Worm (Caenorhabditis elegans) whole organism, young adult: Measurements from ENCODE around the gene clec-145.

ENCODE experiments used
- F22D6.2 ChIP-seq: sonication (generic microtip); optimal IDR thresholded peaks from 2 replicates; lab custom pipeline; 2016; ENCODE audit warnings: mild to moderate bottlenecking, missing genetic modification characterization, missing compliant biosample characterization
- F23B12.7 ChIP-seq: sonication (generic microtip); optimal IDR thresholded peaks from 2 replicates; lab custom pipeline; 2017; ENCODE audit warnings: missing genetic modification characterization, mild to moderate bottlenecking, missing compliant biosample characterization, antibody characterized with exemption, moderate library complexity; ENCODE audit not compliant: insufficient read depth
- F37B4.10 ChIP-seq: fragments of 200-800 bp; sonication (Bioruptor generic); IDR thresholded peaks from 2 replicates; pipeline ENCODE4 v1.3.6; 2022; ENCODE audit warnings: missing genetic modification characterization, missing compliant biosample characterization
- T07F8.4 ChIP-seq: sonication (generic microtip); optimal IDR thresholded peaks from 2 replicates; lab custom pipeline; 2016; ENCODE audit warnings: mild to moderate bottlenecking, missing genetic modification characterization, moderate library complexity, missing compliant biosample characterization
- T26A5.8 ChIP-seq: sonication (generic microtip); optimal IDR thresholded peaks from 2 replicates; lab custom pipeline; 2016; ENCODE audit warnings: missing genetic modification characterization, missing compliant biosample characterization
- Y53F4B.3 ChIP-seq: fragments of 200-800 bp; sonication (Bioruptor generic); IDR thresholded peaks from 2 replicates; pipeline ENCODE4 v1.3.6; 2022; ENCODE audit warnings: missing genetic modification reagents, missing genetic modification characterization, missing compliant biosample characterization
- ZK185.1 ChIP-seq: sonication (generic microtip); optimal IDR thresholded peaks from 2 replicates; lab custom pipeline; 2016; ENCODE audit warnings: mild to moderate bottlenecking, missing genetic modification characterization, missing compliant biosample characterization; ENCODE audit not compliant: poor library complexity, severe bottlenecking
- atf-7 ChIP-seq: sonication (generic microtip); optimal IDR thresholded peaks from 2 replicates; lab custom pipeline; 2017; ENCODE audit warnings: mild to moderate bottlenecking, missing genetic modification characterization, missing compliant biosample characterization
- athp-1 ChIP-seq: sonication (generic microtip); optimal IDR thresholded peaks from 2 replicates; lab custom pipeline; 2017; ENCODE audit warnings: mild to moderate bottlenecking, missing genetic modification characterization, missing compliant biosample characterization
- attf-5 ChIP-seq: fragments of 200-800 bp; sonication (Bioruptor generic); optimal IDR thresholded peaks from 2 replicates; lab custom pipeline; 2018; ENCODE audit warnings: mild to moderate bottlenecking, missing genetic modification characterization, missing compliant biosample characterization
- ceh-40 ChIP-seq: fragments of 200-800 bp; sonication (Bioruptor generic); IDR thresholded peaks from 2 replicates; pipeline ENCODE4 v1.3.6; 2022; ENCODE audit warnings: missing genetic modification characterization, missing compliant biosample characterization
- ceh-58 ChIP-seq: fragments of 200-800 bp; sonication (Bioruptor generic); IDR thresholded peaks from 2 replicates; pipeline ENCODE4 v1.3.6; 2022; ENCODE audit warnings: missing genetic modification characterization, missing compliant biosample characterization
- die-1 ChIP-seq: sonication (generic microtip); optimal IDR thresholded peaks from 2 replicates; lab custom pipeline; 2016; ENCODE audit warnings: missing genotype, mild to moderate bottlenecking, missing genetic modification characterization, missing compliant biosample characterization
- dox-1 ChIP-seq: fragments of 200-800 bp; sonication (Bioruptor generic); IDR thresholded peaks from 2 replicates; pipeline ENCODE4 v1.3.6; 2022; ENCODE audit warnings: missing genetic modification reagents, missing genetic modification characterization, missing compliant biosample characterization
- fkh-3 ChIP-seq: sonication (generic microtip); optimal IDR thresholded peaks from 2 replicates; lab custom pipeline; 2016; ENCODE audit warnings: mild to moderate bottlenecking, missing genetic modification characterization, missing compliant biosample characterization
- hlh-26 ChIP-seq: fragments of 200-800 bp; sonication (Bioruptor generic); conservative IDR thresholded peaks from 2 replicates; pipeline ENCODE4 v1.3.6; 2022; ENCODE audit warnings: missing genetic modification reagents, missing genetic modification characterization, missing compliant biosample characterization
- hmg-20 ChIP-seq: fragments of 200-800 bp; sonication (Bioruptor generic); IDR thresholded peaks from 2 replicates; pipeline ENCODE4 v1.3.6; 2022; ENCODE audit warnings: missing genetic modification reagents, missing genetic modification characterization, missing compliant biosample characterization
- hsf-1 ChIP-seq: fragments of 200-800 bp; sonication (Bioruptor generic); IDR thresholded peaks from 2 replicates; pipeline ENCODE4 v1.3.6; 2022; ENCODE audit warnings: missing genetic modification reagents, missing genetic modification characterization, missing compliant biosample characterization
- lin-26 ChIP-seq: fragments of 200-800 bp; sonication (Bioruptor generic); IDR thresholded peaks from 2 replicates; pipeline ENCODE4 v1.3.6; 2022; ENCODE audit warnings: missing genetic modification reagents, missing genetic modification characterization, missing compliant biosample characterization
- lin-35 ChIP-seq, 3 experiments: fragments of 150-350 bp in 2 of 3; sonication (generic microtip) in 1 of 3; optimal IDR thresholded peaks; 2 replicates each; lab custom pipeline; 2014 to 2018; ENCODE audit warnings: missing biosample characterization in 3 of 3, missing genetic modification characterization in 3 of 3, missing genetic modification reagents in 3 of 3
- lin-54 ChIP-seq: fragments of 200-800 bp; sonication (Bioruptor generic); optimal IDR thresholded peaks from 2 replicates; lab custom pipeline; 2018; ENCODE audit warnings: mild to moderate bottlenecking, missing genetic modification characterization, missing compliant biosample characterization
- lsl-1 ChIP-seq: fragments of 200-800 bp; sonication (Bioruptor generic); optimal IDR thresholded peaks from 2 replicates; lab custom pipeline; 2018; ENCODE audit warnings: mild to moderate bottlenecking, missing genetic modification characterization, moderate library complexity, missing compliant biosample characterization
- lsy-27 ChIP-seq: sonication (generic microtip); optimal IDR thresholded peaks from 2 replicates; lab custom pipeline; 2017; ENCODE audit warnings: missing genetic modification characterization, mild to moderate bottlenecking, missing compliant biosample characterization, antibody characterized with exemption, missing genotype, borderline replicate concordance; ENCODE audit not compliant: insufficient read depth
- madf-6 ChIP-seq: fragments of 200-800 bp; sonication (Bioruptor generic); IDR thresholded peaks from 2 replicates; pipeline ENCODE4 v1.3.6; 2022; ENCODE audit warnings: missing genetic modification reagents, missing genetic modification characterization, missing compliant biosample characterization
- mcd-1 ChIP-seq: fragments of 200-800 bp; sonication (Bioruptor generic); IDR thresholded peaks from 2 replicates; pipeline ENCODE4 v1.3.6; 2022; ENCODE audit warnings: missing genetic modification reagents, missing genetic modification characterization, missing compliant biosample characterization
- mxl-1 ChIP-seq: sonication (generic microtip); optimal IDR thresholded peaks from 2 replicates; lab custom pipeline; 2016; ENCODE audit warnings: missing genetic modification characterization, missing compliant biosample characterization
- nfyb-1 ChIP-seq: fragments of 200-800 bp; sonication (Bioruptor generic); IDR thresholded peaks from 2 replicates; pipeline ENCODE4 v1.3.6; 2022; ENCODE audit warnings: missing genetic modification reagents, missing genetic modification characterization, missing compliant biosample characterization
- nhr-80 ChIP-seq: sonication (generic microtip); optimal IDR thresholded peaks from 2 replicates; lab custom pipeline; 2016; ENCODE audit warnings: missing genetic modification characterization, missing compliant biosample characterization
- repo-1 ChIP-seq: sonication (generic microtip); optimal IDR thresholded peaks from 2 replicates; lab custom pipeline; 2017; ENCODE audit warnings: mild to moderate bottlenecking, missing genetic modification characterization, missing compliant biosample characterization
- snpc-1.1 ChIP-seq: sonication (generic microtip); optimal IDR thresholded peaks from 2 replicates; lab custom pipeline; 2017; ENCODE audit warnings: missing genetic modification characterization, mild to moderate bottlenecking, missing compliant biosample characterization, antibody characterized with exemption, moderate library complexity, missing genotype, missing genetic modification reagents; ENCODE audit not compliant: insufficient read depth
- snpc-4 ChIP-seq, 5 experiments: fragments of 150-350 bp in 1 of 5; sonication (generic microtip) in 4 of 5; optimal IDR thresholded peaks; 2 replicates each; lab custom pipeline; 2014 to 2018; ENCODE audit warnings: missing genetic modification characterization in 5 of 5, missing biosample characterization in 3 of 5, antibody characterized with exemption in 2 of 5, mild to moderate bottlenecking in 2 of 5, missing compliant biosample characterization in 2 of 5, missing genotype in 2 of 5, moderate library complexity in 2 of 5, missing genetic modification reagents in 1 of 5
- sptf-2 ChIP-seq: fragments of 200-800 bp; sonication (Bioruptor generic); optimal IDR thresholded peaks from 2 replicates; lab custom pipeline; 2018; ENCODE audit warnings: mild to moderate bottlenecking, missing genetic modification characterization, missing compliant biosample characterization
- tbp1 ChIP-seq: fragments of 200-800 bp; sonication (Bioruptor generic); optimal IDR thresholded peaks from 2 replicates; lab custom pipeline; 2018; ENCODE audit warnings: mild to moderate bottlenecking, missing genetic modification characterization, missing compliant biosample characterization
- tlf-1 ChIP-seq: fragments of 200-800 bp; sonication (Bioruptor generic); optimal IDR thresholded peaks from 2 replicates; lab custom pipeline; 2018; ENCODE audit warnings: mild to moderate bottlenecking, missing genetic modification characterization, missing compliant biosample characterization
- unc-62 ChIP-seq: fragments of 150-350 bp; optimal IDR thresholded peaks from 2 replicates; lab custom pipeline; 2014; ENCODE audit warnings: missing biosample characterization, missing genetic modification reagents, missing genetic modification characterization
- xnd-1 ChIP-seq: sonication (generic microtip); optimal IDR thresholded peaks from 2 replicates; lab custom pipeline; 2016; ENCODE audit warnings: missing genotype, missing genetic modification reagents, missing genetic modification characterization, missing compliant biosample characterization
- ztf-3 ChIP-seq: fragments of 200-800 bp; sonication (Bioruptor generic); optimal IDR thresholded peaks from 2 replicates; lab custom pipeline; 2018; ENCODE audit warnings: mild to moderate bottlenecking, missing genetic modification characterization, missing compliant biosample characterization

The clec-145 gene

DNA sequence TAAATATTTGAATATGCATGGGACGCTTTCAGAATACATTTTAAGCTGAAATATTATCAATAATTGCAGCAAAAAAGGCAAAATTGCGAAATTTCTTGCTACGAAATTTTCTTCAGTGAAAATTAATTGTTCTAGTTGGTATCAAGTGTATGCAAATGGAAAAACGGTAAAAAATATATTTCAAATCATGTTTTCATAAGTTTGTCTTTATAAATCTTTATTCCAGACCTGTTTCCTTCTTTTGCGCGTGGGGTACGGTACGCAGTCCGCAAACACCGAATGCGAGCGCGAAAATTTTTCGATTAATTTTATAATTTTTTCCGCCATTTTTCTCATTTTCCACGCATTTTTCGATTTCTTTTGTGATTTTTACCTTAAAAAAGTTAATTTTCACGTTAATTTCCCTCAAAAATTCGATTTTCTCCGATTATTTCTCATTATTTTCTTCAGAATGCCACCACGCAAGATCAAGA lies 6.2 kb upstream of the clec-145 start, which contains the start of the genes fbxc-23 and csc-1 (continued):
- no peak for TF ChIP-seq T07F8.4 (tag; lab: Kevin White, UChicago)
- peak; percentile 24 for TF ChIP-seq tbp1 (GFP tag; lab: Kevin White, UChicago)
- TF ChIP-seq hsf-1 (GFP tag; lab: Robert Waterston, UW), result 0 out of 2 replicates have a peak, but pooled peaks have one; percentile 41
- TF ChIP-seq athp-1 (tag; lab: Kevin White, UChicago), result no peak
- TF ChIP-seq ztf-3 (GFP tag; lab: Kevin White, UChicago), result no peak
- TF ChIP-seq T26A5.8 (tag; lab: Kevin White, UChicago), result no peak
- no peak for TF ChIP-seq ceh-58 (GFP tag; lab: Robert Waterston, UW)
- no peak for TF ChIP-seq atf-7
- TF ChIP-seq hlh-26 (GFP tag; lab: Robert Waterston, UW), result no peak
- TF ChIP-seq lin-35 (GFP tag; optimal IDR thresholded peaks at IDR 0.05; lab: Kevin White, UChicago), result peak in 2 of 3 experiments; percentile 77 to 78
- peak; percentile 41 for TF ChIP-seq tlf-1 (GFP tag; lab: Kevin White, UChicago)
- TF ChIP-seq lsl-1 (GFP tag; lab: Kevin White, UChicago), result peak; percentile 92
- no peak for TF ChIP-seq mxl-1 (tag; lab: Kevin White, UChicago)
- no peak for TF ChIP-seq snpc-4 (GFP tag; optimal IDR thresholded peaks at IDR 0.05; lab: Kevin White, UChicago)
- peak in 3 of 4 experiments; percentile 15 to 76 (median 53) for TF ChIP-seq snpc-4 (tag; optimal IDR thresholded peaks at IDR 0.05; lab: Kevin White, UChicago)
- peak; percentile 100 for TF ChIP-seq madf-6 (GFP tag; lab: Robert Waterston, UW)
- TF ChIP-seq ceh-40 (GFP tag; lab: Robert Waterston, UW), result no peak
- TF ChIP-seq die-1 (tag; lab: Kevin White, UChicago), result no peak
- TF ChIP-seq ZK185.1 (tag; lab: Kevin White, UChicago), result no peak
- TF ChIP-seq mcd-1 (GFP tag; lab: Robert Waterston, UW), result peak; percentile 30; the same call in 1 of the 2 replicates
- TF ChIP-seq F23B12.7 (tag; lab: Kevin White, UChicago), result no peak
- no peak for TF ChIP-seq fkh-3 (tag; lab: Kevin White, UChicago)
- peak; percentile 80 for TF ChIP-seq lin-54 (GFP tag; lab: Kevin White, UChicago)
- TF ChIP-seq dox-1 (GFP tag; lab: Robert Waterston, UW), result peak; percentile 67
- peak; percentile 65 for TF ChIP-seq snpc-1.1
- TF ChIP-seq hmg-20 (GFP tag; lab: Robert Waterston, UW), result no peak

ce11 chrII:13595279-13595678 lies 4.9 kb upstream of the clec-145 start:
- TF ChIP-seq Y53F4B.3 (GFP tag; lab: Robert Waterston, UW) (no peak), xnd-1 (tag; lab: Kevin White, UChicago) (no peak), sptf-2 (GFP tag; lab: Kevin White, UChicago) (no peak), F22D6.2 (tag; lab: Kevin White, UChicago) (no peak), snpc-1.1 (no peak), nhr-80 (tag; lab: Kevin White, UChicago) (no peak), attf-5 (GFP tag; lab: Kevin White, UChicago) (no peak), lin-26 (no peak), repo-1 (tag; lab: Kevin White, UChicago) (no peak), nfyb-1 (no peak), lin-54 (GFP tag; lab: Kevin White, UChicago) (no peak), lsy-27 (tag; lab: Kevin White, UChicago) (no peak), madf-6 (GFP tag; lab: Robert Waterston, UW) (no peak), unc-62 (GFP tag; lab: Kevin White, UChicago) (no peak), lsl-1 (GFP tag; lab: Kevin White, UChicago) (no peak), F37B4.10 (GFP tag; lab: Robert Waterston, UW) (no peak)
